Worm (Caenorhabditis elegans): Measurements from ENCODE around the gene comt-2.

DNA sequence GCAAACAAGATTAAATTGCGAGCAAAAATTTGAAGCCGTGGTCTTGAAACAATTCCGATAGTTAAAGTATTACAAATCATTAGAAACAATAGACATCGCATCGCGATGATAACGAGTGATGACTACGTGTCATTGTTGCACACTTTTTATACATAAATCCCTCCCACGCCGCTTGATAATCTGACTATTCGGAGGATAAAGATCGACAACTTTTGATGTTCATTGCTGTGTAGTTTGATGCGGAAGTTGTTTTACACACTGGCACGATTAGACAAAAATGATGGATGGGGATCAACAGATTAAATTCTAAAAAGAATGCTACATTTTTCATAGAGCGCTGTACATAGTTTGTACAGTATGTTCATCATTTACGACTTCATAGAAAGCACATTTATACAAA, 15.0 kb downstream of the comt-2 start, which contains the start of gene T08G3.11:
- TF ChIP-seq tbx-2 (tag; optimal IDR thresholded peaks at IDR 0.05) (no peak), pax-1 (tag; optimal IDR thresholded peaks at IDR 0.05) (no peak), dmd-4 (tag; optimal IDR thresholded peaks at IDR 0.05; ENCODE audit: borderline replicate concordance) (no peak), fkh-10 (GFP tag; optimal IDR thresholded peaks at IDR 0.05) (no peak), che-1 (tag; optimal IDR thresholded peaks at IDR 0.05) (no peak), fkh-6 (tag; optimal IDR thresholded peaks at IDR 0.05) (no peak)
